Worm (Caenorhabditis elegans) whole organism, midembryonic: Measurements from ENCODE around the gene F45E1.1.

Experiments
- flt-1 ChIP-seq: fragments of 200-800 bp; sonication (Bioruptor generic); IDR thresholded peaks from 2 replicates; pipeline ENCODE4 v1.3.6; 2022; ENCODE audit warnings: missing genetic modification characterization, missing compliant biosample characterization
- klf-2 ChIP-seq: fragments of 200-800 bp; sonication (Bioruptor generic); conservative IDR thresholded peaks from 2 replicates; pipeline ENCODE4 v1.3.6; 2022; ENCODE audit warnings: missing genetic modification reagents, missing genetic modification characterization, missing compliant biosample characterization
- med-1 ChIP-seq: sonication (generic microtip); optimal IDR thresholded peaks from 2 replicates; lab custom pipeline; 2017; ENCODE audit warnings: missing genetic modification characterization, mild to moderate bottlenecking, missing compliant biosample characterization, antibody characterized with exemption, missing genetic modification reagents; ENCODE audit not compliant: insufficient read depth
- tab-1 ChIP-seq: fragments of 200-800 bp; sonication (Bioruptor generic); IDR thresholded peaks from 2 replicates; pipeline ENCODE4 v1.3.6; 2022; ENCODE audit warnings: missing genetic modification characterization, missing compliant biosample characterization

- TF ChIP-seq flt-1 (GFP tag; lab: Robert Waterston, UW), result no peak
- TF ChIP-seq klf-2 (GFP tag; lab: Robert Waterston, UW), result no peak
- no peak for TF ChIP-seq tab-1 (GFP tag; lab: Robert Waterston, UW)
- no peak for TF ChIP-seq med-1 (GFP tag; lab: Kevin White, UChicago)
Observed at ce11 chrX:7985495-7986029, 17.9 kb upstream of the F45E1.1 start, which contains the start of gene F45E1.4.
